Fruit fly (Drosophila melanogaster) whole organism: ENCODE results near the gene CG17233.

Experiments used
- CG8478 ChIP-seq: fragments of >200 bp; optimal IDR thresholded peaks from 2 replicates; lab custom pipeline; 2018; ENCODE audit warnings: inconsistent platforms
- Dll ChIP-seq: fragments of >200 bp; optimal IDR thresholded peaks from 2 replicates; lab custom pipeline; 2017
- EcR ChIP-seq, 2 experiments: fragments of >200 bp; optimal IDR thresholded peaks; 2 replicates each; lab custom pipeline; 2017; ENCODE audit warnings: missing biosample characterization in 2 of 2, missing genetic modification characterization in 2 of 2, missing genetic modification reagents in 2 of 2
- pan ChIP-seq: fragments of >200 bp; optimal IDR thresholded peaks from 2 replicates; lab custom pipeline; 2017
- psq ChIP-seq: fragments of >200 bp; optimal IDR thresholded peaks from 2 replicates; lab custom pipeline; 2017
- usp ChIP-seq: fragments of >200 bp; optimal IDR thresholded peaks from 2 replicates; lab custom pipeline; 2017; ENCODE audit warnings: missing biosample characterization, missing genetic modification characterization, mixed read lengths

DNA sequence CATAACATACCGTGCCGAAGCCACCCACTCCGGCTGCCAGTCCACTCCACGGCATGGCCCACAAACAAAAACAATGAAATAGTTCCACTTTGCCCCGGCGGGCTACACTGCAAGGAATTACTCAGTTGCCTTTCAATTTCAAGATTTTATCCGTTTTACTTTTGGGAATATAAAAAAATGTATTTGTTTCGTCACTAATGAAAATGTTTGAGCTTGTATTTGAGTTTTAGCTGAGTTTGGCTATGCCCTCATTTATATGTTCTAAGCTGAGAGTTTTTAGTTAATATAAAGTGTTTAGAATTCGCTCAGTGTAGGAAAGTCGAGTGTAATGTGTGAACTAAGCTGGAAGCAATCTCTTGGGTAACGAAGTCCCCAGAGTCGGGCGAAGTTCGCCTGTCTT, 34.9 kb upstream of the CG17233 start:
- TF ChIP-seq Dll (lab: Kevin White, UChicago) = no peak
- TF ChIP-seq usp (GFP tag; lab: Kevin White, UChicago) = no peak
- TF ChIP-seq CG8478 (lab: Kevin White, UChicago) = no peak
- no peak for TF ChIP-seq psq (lab: Kevin White, UChicago)
- no peak for TF ChIP-seq pan
- TF ChIP-seq EcR (GFP tag; optimal IDR thresholded peaks at IDR 0.05; lab: Kevin White, UChicago) = no peak
